Worm (Caenorhabditis elegans): ENCODE measurements around the gene nlp-29.

- no peak for TF ChIP-seq fos-1 (tag; optimal IDR thresholded peaks at IDR 0.05)
- no peak for TF ChIP-seq nhr-28 (tag; optimal IDR thresholded peaks at IDR 0.05)
- no peak for TF ChIP-seq ama-1 (optimal IDR thresholded peaks at IDR 0.05)
- no peak for TF ChIP-seq unc-62 (GFP tag; optimal IDR thresholded peaks at IDR 0.05)
- no peak for TF ChIP-seq nhr-12 (tag; optimal IDR thresholded peaks at IDR 0.05)
- TF ChIP-seq ceh-16 (tag; optimal IDR thresholded peaks at IDR 0.05), result no peak
- no peak for TF ChIP-seq unc-39 (tag; optimal IDR thresholded peaks at IDR 0.05)
- TF ChIP-seq mdl-1 (tag; optimal IDR thresholded peaks at IDR 0.05), result no peak
- TF ChIP-seq ztf-11 (tag; optimal IDR thresholded peaks at IDR 0.05), result no peak
- no peak for TF ChIP-seq ceh-28 (tag; optimal IDR thresholded peaks at IDR 0.05)
- TF ChIP-seq zag-1 (tag; optimal IDR thresholded peaks at IDR 0.05), result no peak
These were observed 13.8 kb upstream of the nlp-29 start, which contains the start of gene cyp-34A9 for ce11 chrV:3970410-3970809.

Data from whole organism, L3 larva.